Worm (Caenorhabditis elegans): ENCODE measurements around the gene fmi-1.

DNA sequence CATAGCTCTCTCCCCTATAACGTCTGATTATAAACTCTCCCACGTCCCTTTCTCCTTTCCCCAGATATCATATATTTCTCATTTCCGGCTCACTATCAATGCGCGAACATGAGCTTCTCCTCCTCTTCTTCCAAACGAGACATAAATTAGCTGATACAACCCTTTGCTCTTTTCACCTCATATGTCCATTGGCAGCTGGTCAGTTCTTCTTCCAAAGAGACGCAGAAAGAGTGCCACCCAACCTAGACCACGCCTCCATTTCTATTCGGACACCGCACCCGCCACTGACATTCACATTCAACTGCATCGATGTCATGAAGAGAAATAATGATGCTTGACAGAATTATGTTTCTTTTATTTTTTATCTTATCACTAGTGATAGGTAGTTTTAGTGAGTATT lies at the start of gene fmi-1:
- TF ChIP-seq tra-4 (tag; optimal IDR thresholded peaks at IDR 0.05) (no peak), hnd-1 (tag; optimal IDR thresholded peaks at IDR 0.05) (no peak), ets-7 (tag; optimal IDR thresholded peaks at IDR 0.05) (no peak), tbx-37 (GFP tag; conservative IDR thresholded peaks at IDR 0.05) (no peak), hmg-4 (GFP tag; optimal IDR thresholded peaks at IDR 0.05) (no peak)
